Worm (Caenorhabditis elegans) whole organism, L4 larva: ENCODE measurements around the gene fipr-15.

Source experiments
- F10B5.3 ChIP-seq: sonication (generic microtip); optimal IDR thresholded peaks from 2 replicates; lab custom pipeline; 2016; ENCODE audit warnings: mild to moderate bottlenecking, missing genetic modification characterization, missing compliant biosample characterization
- F44E2.7 ChIP-seq: fragments of 200-800 bp; sonication (Bioruptor generic); IDR thresholded peaks from 2 replicates; pipeline ENCODE4 v2.1.2; 2022; ENCODE audit warnings: missing genetic modification characterization, missing compliant biosample characterization
- F49E8.2 ChIP-seq: sonication (generic microtip); optimal IDR thresholded peaks from 2 replicates; lab custom pipeline; 2016; ENCODE audit warnings: missing compliant biosample characterization, mild to moderate bottlenecking, missing genetic modification characterization, borderline replicate concordance
- R02D3.7 ChIP-seq: fragments of 150-350 bp; sonication (generic microtip); optimal IDR thresholded peaks from 3 replicates; lab custom pipeline; 2014; ENCODE audit warnings: missing biosample characterization, missing genetic modification characterization
- Y48G9A.11 ChIP-seq: fragments of 200-800 bp; sonication (Bioruptor generic); IDR thresholded peaks from 2 replicates; pipeline ENCODE4 v1.3.6; 2022; ENCODE audit warnings: missing genetic modification reagents, missing genetic modification characterization, missing compliant biosample characterization
- Y75B8A.6 ChIP-seq: fragments of 200-800 bp; sonication (Bioruptor generic); IDR thresholded peaks from 2 replicates; pipeline ENCODE4 v1.3.6; 2022; ENCODE audit warnings: missing genetic modification reagents, missing genetic modification characterization, missing compliant biosample characterization
- ZK546.5 ChIP-seq, 2 experiments: sonication (generic microtip); optimal IDR thresholded peaks; 2 replicates each; lab custom pipeline; 2017; ENCODE audit warnings: missing biosample characterization in 2 of 2, missing genetic modification characterization in 2 of 2
- ama-1 ChIP-seq: fragments of 150-350 bp; optimal IDR thresholded peaks from 2 replicates; lab custom pipeline; 2014; ENCODE audit warnings: inconsistent platforms, mixed read lengths
- arid-1 ChIP-seq: fragments of 200-800 bp; sonication (Bioruptor generic); conservative IDR thresholded peaks from 2 replicates; pipeline ENCODE4 v1.3.6; 2022; ENCODE audit warnings: missing genetic modification reagents, missing genetic modification characterization, missing compliant biosample characterization
- ces-1 ChIP-seq: fragments of 150-350 bp; sonication (generic microtip); optimal IDR thresholded peaks from 4 replicates; lab custom pipeline; 2014; ENCODE audit warnings: missing biosample characterization, missing genetic modification reagents, missing genetic modification characterization
- cey-2 ChIP-seq: sonication (generic microtip); optimal IDR thresholded peaks from 3 replicates; lab custom pipeline; 2017; ENCODE audit warnings: missing genetic modification characterization, mild to moderate bottlenecking, missing compliant biosample characterization, antibody characterized with exemption, borderline replicate concordance; ENCODE audit not compliant: insufficient read depth
- daf-16 ChIP-seq, 3 experiments: sonication (generic microtip); optimal IDR thresholded peaks; 2 replicates each; lab custom pipeline; 2016 to 2017; ENCODE audit warnings: missing genetic modification characterization in 3 of 3, missing genetic modification reagents in 3 of 3, mild to moderate bottlenecking in 2 of 3, missing compliant biosample characterization in 2 of 3, missing biosample characterization in 1 of 3, moderate library complexity in 1 of 3
- dmd-9 ChIP-seq: fragments of 200-800 bp; sonication (Bioruptor generic); IDR thresholded peaks from 2 replicates; pipeline ENCODE4 v1.3.6; 2022; ENCODE audit warnings: missing genetic modification reagents, missing genetic modification characterization, missing compliant biosample characterization
- dpl-1 ChIP-seq: fragments of 150-350 bp; optimal IDR thresholded peaks from 2 replicates; lab custom pipeline; 2014; ENCODE audit warnings: missing biosample characterization, missing genetic modification reagents, missing genetic modification characterization
- egl-27 ChIP-seq: sonication (generic microtip); optimal IDR thresholded peaks from 3 replicates; lab custom pipeline; 2017; ENCODE audit warnings: missing biosample characterization, missing genetic modification reagents, missing genetic modification characterization
- egl-43 ChIP-seq: fragments of 200-800 bp; sonication (Bioruptor generic); IDR thresholded peaks from 2 replicates; pipeline ENCODE4 v1.3.6; 2022; ENCODE audit warnings: missing genetic modification reagents, missing genetic modification characterization, missing compliant biosample characterization
- fkh-10 ChIP-seq: fragments of 150-350 bp; optimal IDR thresholded peaks from 2 replicates; lab custom pipeline; 2014; ENCODE audit warnings: missing biosample characterization, missing genetic modification reagents, missing genetic modification characterization
- fos-1 ChIP-seq: fragments of 150-350 bp; optimal IDR thresholded peaks from 2 replicates; lab custom pipeline; 2014; ENCODE audit warnings: missing biosample characterization, missing genetic modification characterization
- gei-8 ChIP-seq: fragments of 200-800 bp; sonication (Bioruptor generic); optimal IDR thresholded peaks from 2 replicates; lab custom pipeline; 2018; ENCODE audit warnings: mild to moderate bottlenecking, missing genetic modification characterization, missing compliant biosample characterization
- hmg-1.1 ChIP-seq: fragments of 200-800 bp; sonication (Bioruptor generic); IDR thresholded peaks from 2 replicates; pipeline ENCODE4 v1.3.6; 2022; ENCODE audit warnings: missing genetic modification reagents, missing genetic modification characterization, missing compliant biosample characterization
- jun-1 ChIP-seq: fragments of 150-350 bp; optimal IDR thresholded peaks from 2 replicates; lab custom pipeline; 2014; ENCODE audit warnings: missing biosample characterization, missing genetic modification reagents, missing genetic modification characterization
- lin-1 ChIP-seq: fragments of 200-800 bp; sonication (Bioruptor generic); IDR thresholded peaks from 2 replicates; pipeline ENCODE4 v1.3.6; 2022; ENCODE audit warnings: missing genetic modification reagents, missing genetic modification characterization, missing compliant biosample characterization
- lin-15B ChIP-seq: fragments of 150-350 bp; sonication (generic microtip); optimal IDR thresholded peaks from 3 replicates; lab custom pipeline; 2014; ENCODE audit warnings: missing biosample characterization, missing genetic modification characterization
- lin-38 ChIP-seq: fragments of 200-800 bp; sonication (Bioruptor generic); IDR thresholded peaks from 2 replicates; pipeline ENCODE4 v1.3.6; 2022; ENCODE audit warnings: missing genetic modification reagents, missing genetic modification characterization, missing compliant biosample characterization
- lir-3 ChIP-seq: sonication (generic microtip); optimal IDR thresholded peaks from 2 replicates; lab custom pipeline; 2016; ENCODE audit warnings: mild to moderate bottlenecking, missing genetic modification characterization, missing compliant biosample characterization
- lsy-2 ChIP-seq, 2 experiments: fragments of 150-350 bp in 1 of 2; sonication (generic microtip) in 1 of 2; optimal IDR thresholded peaks; 2 replicates each; lab custom pipeline; 2014 to 2017; ENCODE audit warnings: missing biosample characterization in 2 of 2, missing genetic modification characterization in 2 of 2
- madf-5 ChIP-seq, 2 experiments: fragments of 200-800 bp; sonication (Bioruptor generic); IDR thresholded peaks; 2 replicates each; pipeline ENCODE4 v1.3.6; 2022; ENCODE audit warnings: missing compliant biosample characterization in 2 of 2, missing genetic modification characterization in 2 of 2
- mdt-29 ChIP-seq: fragments of 200-800 bp; sonication (Bioruptor generic); IDR thresholded peaks from 2 replicates; pipeline ENCODE4 v1.3.6; 2022; ENCODE audit warnings: missing genetic modification reagents, missing genetic modification characterization, missing compliant biosample characterization
- mep-1 ChIP-seq: fragments of 150-350 bp; sonication (generic microtip); optimal IDR thresholded peaks from 3 replicates; lab custom pipeline; 2014; ENCODE audit warnings: missing biosample characterization, missing genetic modification characterization
- mxl-2 ChIP-seq: fragments of 200-800 bp; sonication (Bioruptor generic); conservative IDR thresholded peaks from 2 replicates; pipeline ENCODE4 v1.3.6; 2022; ENCODE audit warnings: missing genetic modification reagents, missing genetic modification characterization, missing compliant biosample characterization
- nhr-41 ChIP-seq: fragments of 200-800 bp; sonication (Bioruptor generic); IDR thresholded peaks from 2 replicates; pipeline ENCODE4 v1.3.6; 2022; ENCODE audit warnings: missing genetic modification reagents, missing genetic modification characterization, missing compliant biosample characterization
- nhr-48 ChIP-seq: sonication (generic microtip); optimal IDR thresholded peaks from 2 replicates; lab custom pipeline; 2016; ENCODE audit warnings: mild to moderate bottlenecking, missing genetic modification characterization, missing compliant biosample characterization
- nhr-6 ChIP-seq: fragments of 150-350 bp; optimal IDR thresholded peaks from 2 replicates; lab custom pipeline; 2014; ENCODE audit warnings: missing biosample characterization, missing genetic modification characterization
- pha-4 ChIP-seq, 2 experiments: fragments of 150-350 bp in 1 of 2; fragments of 200-800 bp in 1 of 2; sonication (Bioruptor generic) in 1 of 2; IDR thresholded peaks in 1 of 2; optimal IDR thresholded peaks in 1 of 2; 2 replicates each; pipeline versions ENCODE4 v1.3.6 to Lab custom; 2014 to 2022; ENCODE audit warnings: missing genetic modification characterization in 2 of 2, missing genetic modification reagents in 2 of 2, missing biosample characterization in 1 of 2, missing compliant biosample characterization in 1 of 2
- pqm-1 ChIP-seq: sonication (generic microtip); optimal IDR thresholded peaks from 2 replicates; lab custom pipeline; 2017; ENCODE audit warnings: missing biosample characterization, missing genetic modification characterization
- rbr-2 ChIP-seq: sonication (generic microtip); optimal IDR thresholded peaks from 2 replicates; lab custom pipeline; 2016; ENCODE audit warnings: missing genotype, missing genetic modification characterization, missing compliant biosample characterization
- saeg-2 ChIP-seq: fragments of 200-800 bp; sonication (Bioruptor generic); IDR thresholded peaks from 2 replicates; pipeline ENCODE4 v1.3.6; 2022; ENCODE audit warnings: missing genetic modification reagents, missing genetic modification characterization, missing compliant biosample characterization
- set-16 ChIP-seq: fragments of 200-800 bp; sonication (Bioruptor generic); IDR thresholded peaks from 2 replicates; pipeline ENCODE4 v1.3.6; 2022; ENCODE audit warnings: missing genetic modification reagents, missing genetic modification characterization, missing compliant biosample characterization
- snpc-1.2 ChIP-seq: fragments of 200-800 bp; sonication (Bioruptor generic); IDR thresholded peaks from 2 replicates; pipeline ENCODE4 v1.3.6; 2022; ENCODE audit warnings: missing genetic modification reagents, missing genetic modification characterization, missing compliant biosample characterization
- spr-1 ChIP-seq: sonication (generic microtip); optimal IDR thresholded peaks from 2 replicates; lab custom pipeline; 2016; ENCODE audit warnings: mild to moderate bottlenecking, missing genetic modification characterization, missing compliant biosample characterization
- tag-97 ChIP-seq: fragments of 200-800 bp; sonication (Bioruptor generic); IDR thresholded peaks from 2 replicates; pipeline ENCODE4 v1.3.6; 2022; ENCODE audit warnings: missing genetic modification characterization, missing compliant biosample characterization
- unc-39 ChIP-seq: sonication (generic microtip); optimal IDR thresholded peaks from 2 replicates; lab custom pipeline; 2017; ENCODE audit warnings: missing biosample characterization, missing genetic modification characterization
- unc-62 ChIP-seq, 3 experiments: fragments of 150-350 bp in 1 of 3; sonication (generic microtip); optimal IDR thresholded peaks in 2 of 3; peaks in 1 of 3; 1 replicate in 1 of 3; 2 replicates in 2 of 3; lab custom pipeline; 2014 to 2017; ENCODE audit warnings: missing biosample characterization in 3 of 3, missing genetic modification characterization in 3 of 3, missing genetic modification reagents in 3 of 3, missing genotype in 1 of 3
- vab-7 ChIP-seq: fragments of 200-800 bp; sonication (Bioruptor generic); IDR thresholded peaks from 2 replicates; pipeline ENCODE4 v1.3.6; 2022; ENCODE audit warnings: missing genetic modification reagents, missing genetic modification characterization, missing compliant biosample characterization
- zip-11 ChIP-seq: fragments of 200-800 bp; sonication (Bioruptor generic); IDR thresholded peaks from 2 replicates; pipeline ENCODE4 v1.3.6; 2022; ENCODE audit warnings: missing genetic modification characterization, missing compliant biosample characterization
- zip-2 ChIP-seq: fragments of 150-350 bp; optimal IDR thresholded peaks from 2 replicates; lab custom pipeline; 2014; ENCODE audit warnings: missing biosample characterization, missing genetic modification characterization

Gene fipr-15

DNA sequence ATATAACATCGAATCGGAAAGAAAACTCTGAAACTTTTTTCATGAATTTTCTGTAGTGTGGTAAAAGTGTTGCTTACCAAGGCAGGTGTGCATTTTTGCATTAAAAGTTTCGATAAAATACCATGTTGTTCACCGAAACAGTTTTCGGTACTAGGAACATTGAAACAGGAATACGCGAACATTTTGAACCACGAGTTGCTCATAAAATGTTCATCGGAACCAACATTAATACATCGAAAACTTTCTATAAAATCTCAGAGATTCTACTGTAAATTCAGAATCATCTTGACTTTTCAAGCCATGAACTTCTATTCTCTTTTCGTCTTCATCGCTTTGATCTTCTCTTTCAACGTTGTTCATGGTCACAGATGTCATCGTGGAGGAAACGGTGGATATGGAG is at the start of gene fipr-15:
fipr-15 (plus strand) TSS at position 301 of the 400 bp plus-strand sequence.
- TF ChIP-seq ama-1 (no peak), dpl-1 (GFP tag; lab: Kevin White, UChicago) (no peak), rbr-2 (tag; lab: Kevin White, UChicago) (no peak)

- no peak for TF ChIP-seq egl-43 (GFP tag; lab: Robert Waterston, UW)
- no peak for TF ChIP-seq unc-39 (tag; lab: Kevin White, UChicago)
Observed at ce11 chrIV:10832148-10832547, 48.2 kb upstream of the fipr-15 start, which contains the start of gene best-15. Gene best-15 (minus strand): TSS chrIV:10832248.

ce11 chrIV:10842232-10842631 is 38.1 kb upstream of the fipr-15 start:
- TF ChIP-seq R02D3.7 (tag; lab: Kevin White, UChicago) (no peak), Y75B8A.6 (0 out of 2 replicates have a peak, but pooled peaks have one; percentile 26), pha-4 (GFP tag; IDR thresholded peaks at IDR 0.05; lab: Robert Waterston, UW) (no peak), pha-4 (tag; optimal IDR thresholded peaks at IDR 0.05; lab: Kevin White, UChicago) (no peak), lin-1 (GFP tag; lab: Robert Waterston, UW) (no peak), F10B5.3 (tag; lab: Kevin White, UChicago) (no peak), mxl-2 (GFP tag; lab: Robert Waterston, UW) (no peak), vab-7 (GFP tag; lab: Robert Waterston, UW) (no peak), spr-1 (tag; lab: Kevin White, UChicago) (no peak), egl-27 (tag; lab: Kevin White, UChicago) (no peak), lin-15B (tag; lab: Kevin White, UChicago) (no peak), cey-2 (no peak), nhr-48 (tag; lab: Kevin White, UChicago) (no peak), fos-1 (tag; lab: Kevin White, UChicago) (no peak), set-16 (no peak), ces-1 (GFP tag; lab: Kevin White, UChicago) (no peak), F49E8.2 (no peak), unc-62 (GFP tag; optimal IDR thresholded peaks at IDR 0.05 in 1 of 2; lab: Kevin White, UChicago) (peak in 1 of 2 experiments; percentile 3), unc-62 (tag; optimal IDR thresholded peaks at IDR 0.05; lab: Kevin White, UChicago) (no peak), nhr-6 (no peak), pqm-1 (tag; lab: Kevin White, UChicago) (no peak), fkh-10 (no peak), lir-3 (no peak), jun-1 (tag; lab: Kevin White, UChicago) (no peak), lsy-2 (tag; optimal IDR thresholded peaks at IDR 0.05; lab: Kevin White, UChicago) (peak in 1 of 2 experiments; percentile 23), zip-11 (no peak), hmg-1.1 (no peak), F44E2.7 (GFP tag; lab: Robert Waterston, UW) (no peak), zip-2 (no peak), Y48G9A.11 (GFP tag; lab: Robert Waterston, UW) (peak; percentile 29; the same call in 1 of the 2 replicates), arid-1 (GFP tag; lab: Robert Waterston, UW) (0 out of 2 replicates have a peak, but pooled peaks have one; percentile 33), mdt-29 (GFP tag; lab: Robert Waterston, UW) (no peak), mep-1 (tag; lab: Kevin White, UChicago) (no peak), snpc-1.2 (GFP tag; lab: Robert Waterston, UW) (0 out of 2 replicates have a peak, but pooled peaks have one; percentile 38), saeg-2 (GFP tag; lab: Robert Waterston, UW) (no peak), daf-16 (GFP tag; optimal IDR thresholded peaks at IDR 0.05; lab: Kevin White, UChicago) (no peak), daf-16 (tag; optimal IDR thresholded peaks at IDR 0.05; lab: Kevin White, UChicago) (no peak), tag-97 (GFP tag; lab: Robert Waterston, UW) (no peak), gei-8 (GFP tag; lab: Kevin White, UChicago) (no peak), ZK546.5 (tag; optimal IDR thresholded peaks at IDR 0.05; lab: Kevin White, UChicago) (no peak), madf-5 (GFP tag; IDR thresholded peaks at IDR 0.05; lab: Robert Waterston, UW) (no peak), lin-38 (0 out of 2 replicates have a peak, but pooled peaks have one; percentile 22), nhr-41 (GFP tag; lab: Robert Waterston, UW) (no peak), dmd-9 (GFP tag; lab: Robert Waterston, UW) (no peak)
